Fruit fly (Drosophila melanogaster): ENCODE data around the gene subdued.

Gene subdued

dm6 chr3R:19644094-19644900 lies 1.8 kb upstream of the subdued start, which contains the start of gene Vha13 (continued):
- TF ChIP-seq Scr (GFP tag; IDR thresholded peaks at IDR 0.05; ENCODE audit: partially characterized antibody) = no peak
- TF ChIP-seq exex (tag; optimal IDR thresholded peaks at IDR 0.05) = no peak
- TF ChIP-seq CG2678 (tag; optimal IDR thresholded peaks at IDR 0.05) = no peak
- peak; percentile 52; the same call in 1 of the 2 replicates for TF ChIP-seq danr (GFP tag; IDR thresholded peaks at IDR 0.05)
- no peak for TF ChIP-seq yki (optimal IDR thresholded peaks at IDR 0.05)
- peak; percentile 53 for TF ChIP-seq HmgZ (tag; optimal IDR thresholded peaks at IDR 0.05)
- peak; percentile 36 for TF ChIP-seq CG9876 (GFP tag; optimal IDR thresholded peaks at IDR 0.05)
- TF ChIP-seq Max (GFP tag; optimal IDR thresholded peaks at IDR 0.05) = no peak
- no peak for TF ChIP-seq CG4360 (GFP tag; IDR thresholded peaks at IDR 0.05)
- TF ChIP-seq CG15011 (GFP tag; optimal IDR thresholded peaks at IDR 0.05) = no peak
- no peak for TF ChIP-seq sqz (GFP tag; optimal IDR thresholded peaks at IDR 0.05)
- peak; percentile 22 for TF ChIP-seq PHDP (tag; optimal IDR thresholded peaks at IDR 0.05)
- peak; percentile 27 for TF ChIP-seq Chrac-16 (GFP tag; optimal IDR thresholded peaks at IDR 0.05)
- peak; percentile 34 for TF ChIP-seq CG4617 (GFP tag; optimal IDR thresholded peaks at IDR 0.05; ENCODE audit: borderline replicate concordance)
- no peak for TF ChIP-seq Ssrp (tag; optimal IDR thresholded peaks at IDR 0.05)
- TF ChIP-seq CG11247 (GFP tag; IDR thresholded peaks at IDR 0.05) = peak; percentile 76
- TF ChIP-seq CG12744 (GFP tag; optimal IDR thresholded peaks at IDR 0.05) = no peak
- peak in 1 of 2 experiments; percentile 3 for TF ChIP-seq chif (GFP tag; optimal IDR thresholded peaks at IDR 0.05)
- TF ChIP-seq fd102C (GFP tag; optimal IDR thresholded peaks at IDR 0.05) = no peak
- TF ChIP-seq Usf (GFP tag; optimal IDR thresholded peaks at IDR 0.05) = peak; percentile 33
- TF ChIP-seq ash1 (GFP tag; optimal IDR thresholded peaks at IDR 0.05) = no peak
- no peak for TF ChIP-seq CG18764 (GFP tag; optimal IDR thresholded peaks at IDR 0.05)
- no peak; the same call in 1 of the 2 replicates for TF ChIP-seq gsb (GFP tag; IDR thresholded peaks at IDR 0.05)
- TF ChIP-seq CG11695 (GFP tag; IDR thresholded peaks at IDR 0.05) = no peak
- no peak for TF ChIP-seq corto (GFP tag; optimal IDR thresholded peaks at IDR 0.05)
- TF ChIP-seq CG2199 (GFP tag; IDR thresholded peaks at IDR 0.05) = 0 out of 3 replicates have a peak, but pooled peaks have one; percentile 60
- peak; percentile 11; the same call in 1 of the 2 replicates for TF ChIP-seq ara (GFP tag; IDR thresholded peaks at IDR 0.05)
- no peak for TF ChIP-seq CG17612 (GFP tag; IDR thresholded peaks at IDR 0.05)
- no peak for TF ChIP-seq sc (optimal IDR thresholded peaks at IDR 0.05)
- no peak for TF ChIP-seq sc (GFP tag; optimal IDR thresholded peaks at IDR 0.05)
- peak; percentile 25 for TF ChIP-seq CG8089 (GFP tag; optimal IDR thresholded peaks at IDR 0.05)
- no peak for TF ChIP-seq unpg (GFP tag; optimal IDR thresholded peaks at IDR 0.05)
- TF ChIP-seq D19B (GFP tag; optimal IDR thresholded peaks at IDR 0.05) = no peak
- no peak for TF ChIP-seq Stat92E (GFP tag; optimal IDR thresholded peaks at IDR 0.05)
- peak; percentile 68 for TF ChIP-seq Aef1 (GFP tag; IDR thresholded peaks at IDR 0.05)
- TF ChIP-seq Lhr (GFP tag; optimal IDR thresholded peaks at IDR 0.05) = no peak
- TF ChIP-seq chinmo (GFP tag; IDR thresholded peaks at IDR 0.05; ENCODE audit: partially characterized antibody) = peak; percentile 70; the same call in 1 of the 4 replicates
- peak; percentile 22 for TF ChIP-seq Nf-YC (tag; optimal IDR thresholded peaks at IDR 0.05)
- TF ChIP-seq CG30403 (GFP tag; optimal IDR thresholded peaks at IDR 0.05) = peak; percentile 34
- TF ChIP-seq tup (GFP tag; optimal IDR thresholded peaks at IDR 0.05) = no peak
- peak; percentile 79 for TF ChIP-seq bbx (GFP tag; IDR thresholded peaks at IDR 0.05; ENCODE audit: partially characterized antibody)
- no peak for TF ChIP-seq z (GFP tag; IDR thresholded peaks at IDR 0.05)
- peak; percentile 14 to 27 for TF ChIP-seq Pdp1 (GFP tag; optimal IDR thresholded peaks at IDR 0.05)
- TF ChIP-seq CG31365 (tag; optimal IDR thresholded peaks at IDR 0.05) = no peak
- TF ChIP-seq mam (GFP tag; optimal IDR thresholded peaks at IDR 0.05) = peak; percentile 76
- no peak for TF ChIP-seq ac (GFP tag; optimal IDR thresholded peaks at IDR 0.05)
- no peak for TF ChIP-seq CG32767 (GFP tag; IDR thresholded peaks at IDR 0.05)
- peak; percentile 77 for TF ChIP-seq vvl (GFP tag; IDR thresholded peaks at IDR 0.05)
- peak; percentile 54 for TF ChIP-seq wek (GFP tag; optimal IDR thresholded peaks at IDR 0.05)

Data from whole organism, embryonic.